Fruit fly (Drosophila melanogaster): ENCODE data around the gene RhoGAP1A.

The RhoGAP1A gene

dm6 chrX:127350-127768 is at the start of gene RhoGAP1A:
TSS of gene RhoGAP1A (plus strand) at chrX:127449.
- no peak for TF ChIP-seq jim (GFP tag; optimal IDR thresholded peaks at IDR 0.05)
- no peak for TF ChIP-seq foxo (GFP tag; optimal IDR thresholded peaks at IDR 0.05)
- TF ChIP-seq dsf (GFP tag; optimal IDR thresholded peaks at IDR 0.05; ENCODE audit: borderline replicate concordance): no peak
- TF ChIP-seq Dfd (GFP tag; optimal IDR thresholded peaks at IDR 0.05): no peak
- no peak for TF ChIP-seq br (GFP tag; optimal IDR thresholded peaks at IDR 0.05)
- no peak for TF ChIP-seq Vsx2 (GFP tag; optimal IDR thresholded peaks at IDR 0.05; ENCODE audit: partially characterized antibody)
- TF ChIP-seq Hr83 (GFP tag; optimal IDR thresholded peaks at IDR 0.05; ENCODE audit: poor library complexity, severe bottlenecking): no peak
- no peak for TF ChIP-seq fru (GFP tag; optimal IDR thresholded peaks at IDR 0.05)
- TF ChIP-seq Mio (GFP tag; optimal IDR thresholded peaks at IDR 0.05): no peak
- TF ChIP-seq Rel (GFP tag; optimal IDR thresholded peaks at IDR 0.05): no peak
- TF ChIP-seq Rel (tag; optimal IDR thresholded peaks at IDR 0.05): no peak
- no peak for TF ChIP-seq HLH106 (tag; optimal IDR thresholded peaks at IDR 0.05)
- no peak for TF ChIP-seq Myc (optimal IDR thresholded peaks at IDR 0.05)
- TF ChIP-seq sage (GFP tag; optimal IDR thresholded peaks at IDR 0.05): peak; percentile 28
- no peak for TF ChIP-seq CG32264 (GFP tag; optimal IDR thresholded peaks at IDR 0.05)
- no peak for TF ChIP-seq Sp1 (GFP tag; optimal IDR thresholded peaks at IDR 0.05)
- no peak for TF ChIP-seq h (GFP tag; optimal IDR thresholded peaks at IDR 0.05)
- no peak for TF ChIP-seq dmrt93B (GFP tag; optimal IDR thresholded peaks at IDR 0.05)
- TF ChIP-seq GATAd (GFP tag; optimal IDR thresholded peaks at IDR 0.05): no peak
- TF ChIP-seq N (GFP tag; optimal IDR thresholded peaks at IDR 0.05): no peak
- TF ChIP-seq dl (GFP tag; optimal IDR thresholded peaks at IDR 0.05; ENCODE audit: insufficient read depth in 1 of 2, partially characterized antibody in 2 of 2): no peak
- no peak for TF ChIP-seq Dif (GFP tag; optimal IDR thresholded peaks at IDR 0.05; ENCODE audit: partially characterized antibody)
- no peak for TF ChIP-seq lola (GFP tag; optimal IDR thresholded peaks at IDR 0.05)
- no peak for TF ChIP-seq Abd-B (GFP tag; optimal IDR thresholded peaks at IDR 0.05)
- no peak for TF ChIP-seq CG9705 (GFP tag; optimal IDR thresholded peaks at IDR 0.05)
- TF ChIP-seq brk (GFP tag; optimal IDR thresholded peaks at IDR 0.05): peak; percentile 12
- no peak for TF ChIP-seq sv (GFP tag; optimal IDR thresholded peaks at IDR 0.05)
- TF ChIP-seq Jra (GFP tag; optimal IDR thresholded peaks at IDR 0.05): no peak
- no peak for TF ChIP-seq pan (optimal IDR thresholded peaks at IDR 0.05)
- no peak for TF ChIP-seq OdsH (GFP tag; optimal IDR thresholded peaks at IDR 0.05)
- no peak for TF ChIP-seq rgr (GFP tag; optimal IDR thresholded peaks at IDR 0.05)
- peak; percentile 41 for TF ChIP-seq woc (GFP tag; optimal IDR thresholded peaks at IDR 0.05)
- TF ChIP-seq tai (GFP tag; optimal IDR thresholded peaks at IDR 0.05): peak; percentile 23
- TF ChIP-seq Hr78 (GFP tag; optimal IDR thresholded peaks at IDR 0.05): no peak
- no peak for TF ChIP-seq ey (GFP tag; optimal IDR thresholded peaks at IDR 0.05)
- TF ChIP-seq psq (GFP tag; optimal IDR thresholded peaks at IDR 0.05): no peak
- no peak for TF ChIP-seq CrebA (GFP tag; optimal IDR thresholded peaks at IDR 0.05; ENCODE audit: borderline replicate concordance)
- TF ChIP-seq usp (GFP tag; optimal IDR thresholded peaks at IDR 0.05): no peak
- peak; percentile 43 for TF ChIP-seq Hnf4 (GFP tag; optimal IDR thresholded peaks at IDR 0.05)

DNA sequence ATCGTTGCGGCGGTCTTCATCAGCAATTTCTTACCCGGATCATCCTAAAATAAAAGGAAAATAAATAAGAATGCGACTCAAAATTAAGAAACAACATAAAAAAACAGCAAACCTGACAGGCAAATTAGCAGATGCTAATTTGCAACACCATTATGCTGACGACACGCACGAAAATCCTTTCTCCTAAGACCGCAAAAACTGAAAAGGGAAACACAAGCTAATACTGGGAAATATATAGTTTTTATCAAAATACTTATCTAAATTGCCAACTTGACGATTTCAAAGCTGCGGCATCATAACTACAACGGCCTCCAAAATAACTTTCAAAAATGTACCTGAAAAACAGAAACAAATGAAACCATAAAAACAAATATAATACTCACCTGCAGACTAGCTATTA is 12.2 kb upstream of the RhoGAP1A start:
- peak; percentile 77 for TF ChIP-seq tai (GFP tag; optimal IDR thresholded peaks at IDR 0.05)
- TF ChIP-seq Dfd (GFP tag; optimal IDR thresholded peaks at IDR 0.05): no peak

DNA sequence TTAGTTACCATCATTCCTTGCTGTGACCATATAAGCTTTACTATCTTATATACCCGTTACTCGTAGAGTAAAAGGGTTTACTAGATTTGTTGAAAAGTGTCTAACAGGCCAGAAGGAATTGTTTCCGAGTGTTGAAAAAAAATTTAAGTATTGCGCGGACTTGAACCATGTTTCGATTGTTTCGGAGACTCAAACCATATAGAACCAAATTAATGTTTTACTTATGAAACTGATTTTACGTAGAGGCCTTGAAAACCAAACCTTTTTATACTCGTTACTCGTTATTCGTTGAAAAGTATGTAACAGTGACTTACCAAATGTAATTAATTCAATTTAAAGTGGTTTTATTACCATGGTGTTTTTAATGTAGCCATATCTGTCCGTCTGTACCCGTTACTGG is 3.5 kb upstream of the RhoGAP1A start:
- TF ChIP-seq sage (GFP tag; optimal IDR thresholded peaks at IDR 0.05) (no peak), Myc (optimal IDR thresholded peaks at IDR 0.05) (peak; percentile 48)

DNA sequence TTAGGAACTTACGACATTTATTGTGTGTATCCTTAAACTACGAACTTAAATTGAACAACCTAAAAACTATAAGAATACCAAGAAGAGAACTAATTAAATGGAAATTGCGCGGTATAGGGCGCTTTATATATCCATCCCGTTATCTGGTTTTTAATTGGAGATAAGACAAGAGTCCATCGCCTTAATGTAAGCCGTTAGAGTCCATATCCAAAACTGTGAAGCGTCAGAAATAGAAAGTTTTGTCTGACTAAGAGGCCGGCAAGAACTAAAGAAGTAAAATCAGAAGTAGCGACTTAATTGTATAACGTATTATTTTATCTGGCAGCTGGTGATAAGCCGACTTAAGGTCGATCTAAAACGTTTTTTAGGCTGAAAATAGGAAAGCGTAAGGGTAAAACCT is 635 bp upstream of the RhoGAP1A start, which contains the start of gene CG17636:
Gene CG17636, minus strand, starts transcription at position 101 of the 400 bp plus-strand sequence.
- TF ChIP-seq foxo (GFP tag; optimal IDR thresholded peaks at IDR 0.05): no peak
- TF ChIP-seq Jra (GFP tag; optimal IDR thresholded peaks at IDR 0.05): no peak
- TF ChIP-seq jim (GFP tag; optimal IDR thresholded peaks at IDR 0.05): no peak
- no peak for TF ChIP-seq sage (GFP tag; optimal IDR thresholded peaks at IDR 0.05)
- TF ChIP-seq ey (GFP tag; optimal IDR thresholded peaks at IDR 0.05): no peak
- no peak for TF ChIP-seq h (GFP tag; optimal IDR thresholded peaks at IDR 0.05)
- no peak for TF ChIP-seq N (GFP tag; optimal IDR thresholded peaks at IDR 0.05)
- no peak for TF ChIP-seq tai (GFP tag; optimal IDR thresholded peaks at IDR 0.05)
